Fruit fly (Drosophila melanogaster) whole organism, larva: ENCODE data around the gene Msp300.
A peak's percentile ranks its signal among the peaks of the same experiment; 100 is the strongest.

Experiments
- noc ChIP-seq: fragments of 200-800 bp; sonication (Bioruptor generic); optimal IDR thresholded peaks from 3 replicates; lab custom pipeline; 2019; ENCODE audit warnings: missing biosample characterization, mild to moderate bottlenecking, missing genetic modification characterization, moderate library complexity

Gene Msp300

DNA sequence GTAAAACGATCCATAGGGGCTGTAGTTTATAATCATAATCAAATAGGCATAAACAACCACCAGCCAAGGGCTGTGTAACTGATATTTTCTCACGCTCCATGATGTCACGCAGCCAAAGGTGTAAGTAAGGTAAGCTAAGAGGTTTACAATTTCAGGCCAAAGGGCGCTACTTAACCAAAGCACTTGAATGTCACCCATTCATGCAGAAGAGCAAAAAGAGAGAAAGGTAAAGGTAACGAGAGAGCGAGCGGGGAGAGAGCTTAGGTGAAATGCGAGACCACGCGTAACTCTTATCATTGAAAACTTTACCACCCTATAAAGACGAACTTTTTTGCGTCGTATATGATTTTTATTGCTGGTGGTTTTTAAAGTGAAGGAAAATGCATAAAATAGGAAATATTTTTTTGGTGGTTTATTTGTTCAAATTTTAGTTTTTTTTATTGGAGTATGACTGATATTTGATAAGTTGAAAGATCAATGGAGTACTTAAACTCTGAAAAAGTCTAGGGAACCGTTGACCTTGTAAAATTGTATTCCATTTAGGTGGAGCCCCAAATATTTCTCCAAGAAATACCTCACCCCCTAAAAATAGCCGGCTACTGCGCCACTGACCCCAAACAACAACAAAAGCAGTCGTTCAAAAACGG, 7.1 kb downstream of the Msp300 start:
- peak; percentile 100 for TF ChIP-seq noc (tag; lab: Kevin White, UChicago)

- peak; percentile 86 for TF ChIP-seq noc (tag; lab: Kevin White, UChicago)
Measured at dm6 chr2L:5108273-5108653, 7.6 kb downstream of the Msp300 start.

dm6 chr2L:5109059-5109458, 8.4 kb downstream of the Msp300 start:
- TF ChIP-seq noc (tag; lab: Kevin White, UChicago) = no peak

DNA sequence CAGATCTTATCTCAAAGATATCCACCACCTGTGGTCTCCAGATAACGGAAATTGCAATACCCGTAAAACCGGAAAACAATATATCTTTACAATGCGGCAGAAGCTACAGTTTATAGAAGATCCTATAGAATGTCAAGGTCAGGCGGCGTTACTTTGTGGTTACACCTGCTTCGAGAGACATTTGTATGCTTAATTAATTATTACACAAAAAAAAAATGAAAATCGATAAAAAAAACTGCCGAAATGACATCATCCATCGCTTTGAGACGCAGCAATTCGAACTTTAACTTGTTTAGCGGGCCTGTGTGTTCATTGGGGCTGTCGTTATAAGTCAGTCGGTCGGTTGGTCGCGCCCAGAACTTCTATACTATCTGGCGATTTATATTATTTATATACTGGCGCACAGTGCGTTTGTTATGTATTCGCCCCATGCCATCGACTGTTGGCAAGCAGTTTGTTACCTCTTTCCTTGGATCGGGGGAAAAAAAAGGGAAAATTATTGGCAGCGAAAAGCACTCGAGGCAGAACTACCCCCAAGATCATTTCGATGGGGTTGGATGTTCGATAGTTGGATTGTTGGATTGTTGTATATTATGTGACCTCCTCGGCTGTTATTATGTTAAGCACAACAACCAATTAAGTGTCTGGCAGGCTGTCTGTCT, 10.7 kb downstream of the Msp300 start:
- TF ChIP-seq noc (tag; lab: Kevin White, UChicago) = no peak

DNA sequence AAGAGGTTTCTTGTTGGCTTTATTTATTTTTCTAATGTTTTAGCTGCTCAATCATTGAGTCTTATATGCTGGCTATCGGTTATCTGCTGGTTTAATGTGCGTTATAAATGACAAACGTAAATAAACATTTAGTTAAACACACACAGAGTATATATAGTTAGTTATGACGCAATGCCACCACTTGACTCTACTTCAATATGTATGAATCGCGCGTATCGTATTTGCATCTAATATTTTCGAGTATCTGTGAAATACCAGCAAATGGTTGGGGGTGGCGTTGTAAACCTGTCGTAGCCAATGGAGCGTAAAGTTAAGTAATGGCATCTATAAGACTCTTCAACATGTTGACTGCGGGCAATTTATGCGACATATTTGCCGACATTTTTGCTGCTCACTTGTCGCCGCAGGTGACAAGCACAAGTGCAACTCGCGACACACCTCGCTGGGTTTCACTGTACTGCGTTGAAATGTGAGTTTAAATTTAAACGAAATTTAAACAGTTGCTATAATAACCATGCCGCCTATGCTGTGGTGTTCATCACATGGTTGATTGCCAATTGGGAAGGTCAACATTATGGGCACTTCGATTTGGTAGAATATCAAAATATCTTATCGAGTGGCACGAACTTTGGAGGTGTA, 12.9 kb downstream of the Msp300 start:
- TF ChIP-seq noc (tag; lab: Kevin White, UChicago) = no peak

DNA sequence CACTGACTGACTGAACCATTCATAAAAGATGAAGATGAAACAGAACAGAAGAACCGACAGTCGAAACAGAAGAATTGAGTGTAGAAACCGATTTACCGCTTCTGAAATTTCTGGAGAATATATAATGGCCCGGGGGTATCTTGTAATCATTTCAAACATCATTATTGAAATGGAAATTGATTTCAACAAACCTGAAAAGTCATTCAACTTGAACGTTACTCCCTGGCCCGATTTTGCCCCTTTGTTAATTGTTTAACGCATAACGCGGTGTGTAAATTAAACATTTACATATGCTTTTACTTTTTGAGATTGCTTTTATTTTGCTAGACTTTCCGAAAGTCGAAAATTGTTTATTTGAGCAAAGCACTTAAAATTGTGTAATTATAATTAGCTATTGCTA, 14.2 kb downstream of the Msp300 start:
- TF ChIP-seq noc (tag; lab: Kevin White, UChicago) = no peak

DNA sequence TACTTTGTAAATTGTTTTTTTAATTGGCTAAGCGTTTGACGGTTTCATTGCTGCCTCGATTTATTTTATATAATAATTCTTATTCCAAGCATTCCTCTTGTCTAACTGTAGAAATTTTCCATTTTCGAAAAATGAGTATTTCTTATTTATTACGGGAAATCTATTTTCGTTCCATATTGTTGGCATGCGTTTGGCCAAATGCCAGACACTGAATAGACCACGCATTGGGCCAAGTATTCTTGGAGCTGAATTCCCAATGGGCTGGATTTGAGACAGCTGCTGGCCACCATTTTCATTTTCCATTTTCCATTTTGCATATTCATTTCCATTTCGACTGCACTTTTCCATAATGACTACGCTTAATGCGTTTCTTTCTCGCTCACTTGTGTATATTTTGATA, 15.8 kb downstream of the Msp300 start:
- no peak for TF ChIP-seq noc (tag; lab: Kevin White, UChicago)

dm6 chr2L:5117054-5117453, 16.4 kb downstream of the Msp300 start:
- TF ChIP-seq noc (tag; lab: Kevin White, UChicago) = no peak

dm6 chr2L:5119640-5120039, 19.0 kb downstream of the Msp300 start:
- no peak for TF ChIP-seq noc (tag; lab: Kevin White, UChicago)

DNA sequence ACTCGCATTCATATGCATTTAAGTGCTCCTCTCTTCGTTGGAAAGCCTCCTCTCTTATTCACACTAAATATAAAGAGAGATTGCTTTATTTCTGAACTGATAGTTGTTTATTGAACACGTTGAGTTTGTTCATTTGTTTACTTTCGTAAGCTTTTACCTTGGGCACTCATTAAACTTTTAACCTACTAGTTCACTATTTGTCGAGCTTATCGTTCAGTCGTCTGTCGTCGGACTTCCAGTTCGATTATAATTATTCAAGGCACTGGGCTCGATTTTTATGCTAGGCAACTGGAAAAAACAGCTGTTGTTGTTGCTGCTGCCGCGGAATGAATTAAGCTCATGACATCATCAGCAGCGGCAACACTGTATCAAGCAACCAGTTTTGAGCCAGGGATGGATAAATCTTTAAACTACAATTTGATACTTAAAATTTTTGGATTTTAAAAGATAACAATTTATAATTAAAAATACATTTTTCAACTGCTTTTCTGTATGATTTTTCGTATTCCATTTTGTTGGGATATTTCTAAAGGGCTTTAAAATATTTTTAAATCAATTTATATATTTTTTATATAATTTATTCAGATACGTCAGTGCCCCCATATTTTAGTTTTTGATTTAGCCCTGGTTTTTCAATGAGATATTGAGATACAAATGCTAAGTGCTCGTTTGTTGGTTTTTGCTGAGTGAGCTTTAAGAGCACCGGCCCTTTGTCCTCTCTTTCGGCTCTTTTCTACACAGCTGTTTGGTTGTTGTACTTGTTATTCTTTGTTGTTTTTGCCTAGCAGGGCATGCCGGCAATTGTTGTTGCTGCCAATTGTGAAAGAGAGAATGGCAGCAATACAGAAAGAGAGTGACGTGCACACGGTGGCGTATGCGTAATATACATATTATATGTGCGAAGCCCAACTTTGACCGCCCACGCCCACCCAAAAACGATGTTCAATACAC, 44.8 kb downstream of the Msp300 start:
- peak; percentile 97 for TF ChIP-seq noc (tag; lab: Kevin White, UChicago)

DNA sequence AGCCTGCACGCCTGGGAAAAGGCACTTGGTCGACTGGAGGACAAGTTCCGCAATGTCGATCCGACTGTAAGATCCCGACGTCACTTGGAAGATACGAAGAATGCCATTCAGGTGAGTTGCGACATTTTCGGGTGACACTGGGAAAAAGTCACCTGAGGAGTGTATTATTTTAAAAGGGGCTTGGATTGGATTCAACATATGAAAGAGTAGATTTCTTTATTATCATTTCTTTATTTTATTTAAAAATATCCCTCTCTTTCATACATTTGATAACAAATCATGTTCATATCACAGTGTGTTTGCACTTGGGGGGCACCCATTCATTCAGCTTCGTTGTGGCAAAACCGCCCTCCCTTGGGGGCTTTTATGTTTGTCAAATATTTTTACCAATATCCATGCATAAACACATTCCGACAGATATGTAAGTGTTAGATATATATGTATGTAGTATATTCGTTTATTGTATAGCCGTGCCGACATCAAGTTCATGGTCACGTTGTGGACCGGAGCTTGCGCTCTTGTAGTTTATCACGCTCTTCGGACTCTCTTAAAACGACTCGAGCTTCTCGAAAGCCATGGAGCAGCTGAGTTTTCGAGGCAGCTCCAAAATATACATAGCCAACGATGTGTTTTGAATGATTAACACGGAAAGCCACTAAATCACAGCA, 46.6 kb downstream of the Msp300 start:
- no peak for TF ChIP-seq noc (tag; lab: Kevin White, UChicago)

DNA sequence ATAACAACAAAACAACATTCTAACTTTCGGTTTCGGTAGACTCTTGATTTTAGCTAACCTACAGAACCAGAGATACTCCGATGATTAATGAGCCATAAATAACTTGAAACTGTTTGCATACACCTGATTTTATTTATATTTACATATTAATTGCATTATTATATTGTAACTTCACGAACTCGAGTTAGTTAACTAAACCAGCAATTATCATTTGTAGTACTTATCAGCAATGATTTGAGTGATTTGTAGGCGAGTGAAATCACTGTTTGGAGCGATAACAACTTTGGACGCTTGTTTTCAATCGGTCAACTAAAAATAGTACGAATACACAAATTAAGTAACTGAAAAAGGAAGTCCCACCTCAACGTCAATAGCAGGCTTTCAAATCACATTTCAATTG, 47.2 kb downstream of the Msp300 start:
- peak; percentile 63 for TF ChIP-seq noc (tag; lab: Kevin White, UChicago)

DNA sequence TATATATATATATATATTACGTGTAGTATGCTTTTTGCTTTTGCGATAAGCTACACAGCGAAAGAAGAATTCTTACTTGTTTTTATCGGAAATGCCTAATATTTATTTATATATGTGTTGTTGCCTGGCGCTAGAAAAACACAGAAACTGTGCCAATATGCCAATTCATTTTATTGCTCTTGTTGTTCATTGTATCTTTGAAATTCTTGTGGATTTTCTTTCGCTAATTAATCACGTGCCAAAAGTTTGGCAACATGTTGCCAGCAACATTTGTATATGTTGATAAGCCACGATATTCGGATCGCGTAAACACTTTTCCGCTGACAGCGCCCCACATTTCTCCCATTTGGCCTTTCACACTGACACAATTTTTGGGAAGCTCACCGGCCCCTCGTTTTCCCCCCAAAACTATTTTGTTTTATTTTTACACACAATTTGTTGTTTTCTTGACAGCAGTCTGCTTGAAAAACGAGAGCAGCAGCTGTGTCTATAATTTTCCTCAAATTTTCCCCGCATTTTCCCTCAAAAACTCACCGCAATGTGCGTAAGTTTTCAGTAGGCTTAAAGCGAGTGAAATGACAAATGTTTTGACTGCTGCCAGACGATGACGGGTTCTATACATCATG, 49.1 kb downstream of the Msp300 start:
- peak; percentile 20 for TF ChIP-seq noc (tag; lab: Kevin White, UChicago)

DNA sequence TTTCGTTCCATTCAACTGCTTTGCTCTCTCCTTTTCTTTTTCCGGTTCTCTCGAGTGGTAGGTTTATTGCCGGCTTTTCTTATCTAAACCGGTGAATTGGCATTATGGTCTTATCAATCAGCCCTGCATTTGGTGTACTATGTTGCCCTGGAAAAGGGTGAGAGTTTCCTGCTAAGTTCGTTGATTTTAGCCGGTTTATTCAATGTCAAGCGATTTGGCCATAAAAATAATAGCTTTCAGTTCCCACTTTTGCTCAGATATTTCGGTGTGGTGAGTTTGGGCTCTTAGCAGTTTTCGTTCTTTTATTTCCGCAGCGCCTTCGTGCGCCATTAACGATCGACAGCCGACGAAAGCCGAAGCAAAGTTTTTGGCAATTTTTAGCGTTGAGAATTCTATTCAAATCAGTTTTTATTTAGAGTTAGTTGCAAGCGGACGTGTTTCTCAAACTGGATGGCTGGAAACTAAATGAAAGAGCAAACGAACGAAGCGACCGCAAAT, 50.7 kb downstream of the Msp300 start:
- peak; percentile 50 for TF ChIP-seq noc (tag; lab: Kevin White, UChicago)

dm6 chr2L:5153053-5153452, 52.4 kb downstream of the Msp300 start:
- no peak for TF ChIP-seq noc (tag; lab: Kevin White, UChicago)
